Fruit fly (Drosophila melanogaster): Measurements from ENCODE around the gene boil.

boil gene

dm6 chrX:4875370-4875769, at the start of gene boil:
Gene boil (plus strand): TSS chrX:4875670.
- TF ChIP-seq ovo (GFP tag; optimal IDR thresholded peaks at IDR 0.05) (no peak), CG5204 (GFP tag; optimal IDR thresholded peaks at IDR 0.05) (no peak), CG7045 (GFP tag; optimal IDR thresholded peaks at IDR 0.05) (no peak), cnc (optimal IDR thresholded peaks at IDR 0.05) (no peak)

- TF ChIP-seq CG7101 (tag; optimal IDR thresholded peaks at IDR 0.05): no peak
- TF ChIP-seq CG7045 (GFP tag; optimal IDR thresholded peaks at IDR 0.05): no peak
- TF ChIP-seq CG5204 (GFP tag; optimal IDR thresholded peaks at IDR 0.05): no peak
- TF ChIP-seq Clk (GFP tag; optimal IDR thresholded peaks at IDR 0.05): no peak
- TF ChIP-seq tj (GFP tag; optimal IDR thresholded peaks at IDR 0.05): no peak
- no peak for TF ChIP-seq pad (GFP tag; optimal IDR thresholded peaks at IDR 0.05)
Observed at dm6 chrX:4825674-4826073, 49.8 kb upstream of the boil start, which contains the start of gene CG12682. Gene CG12682 (plus strand): TSS chrX:4825974.

- TF ChIP-seq cic (GFP tag; optimal IDR thresholded peaks at IDR 0.05) (no peak), ovo (GFP tag; optimal IDR thresholded peaks at IDR 0.05) (no peak), CG14711 (tag; optimal IDR thresholded peaks at IDR 0.05) (no peak), Crg-1 (GFP tag; optimal IDR thresholded peaks at IDR 0.05) (no peak), bab1 (GFP tag; optimal IDR thresholded peaks at IDR 0.05) (no peak), pad (GFP tag; optimal IDR thresholded peaks at IDR 0.05) (no peak), kay (GFP tag; ENCODE audit: borderline replicate concordance) (no peak), CG11617 (GFP tag; optimal IDR thresholded peaks at IDR 0.05) (no peak), Clk (GFP tag; optimal IDR thresholded peaks at IDR 0.05) (no peak), tj (GFP tag; optimal IDR thresholded peaks at IDR 0.05) (no peak), CG7101 (tag; optimal IDR thresholded peaks at IDR 0.05) (no peak), toe (GFP tag; optimal IDR thresholded peaks at IDR 0.05) (no peak)
Observed at dm6 chrX:4840548-4841098, 34.8 kb upstream of the boil start, which contains the start of gene CG42594. Gene CG42594 (plus strand): TSS chrX:4840833.

dm6 chrX:4849376-4849775, 26.1 kb upstream of the boil start:
- no peak for TF ChIP-seq CG12768 (GFP tag; optimal IDR thresholded peaks at IDR 0.05)
- TF ChIP-seq CG7101 (tag; optimal IDR thresholded peaks at IDR 0.05): no peak
- no peak for TF ChIP-seq CG5204 (GFP tag; optimal IDR thresholded peaks at IDR 0.05)
- TF ChIP-seq Clk (GFP tag; optimal IDR thresholded peaks at IDR 0.05): no peak
- TF ChIP-seq Mnt (GFP tag; optimal IDR thresholded peaks at IDR 0.05): no peak
- TF ChIP-seq tj (GFP tag; optimal IDR thresholded peaks at IDR 0.05): no peak
- no peak for TF ChIP-seq CG1620 (GFP tag; optimal IDR thresholded peaks at IDR 0.05)
- TF ChIP-seq CG33017 (tag; optimal IDR thresholded peaks at IDR 0.05): no peak
- no peak for TF ChIP-seq toe (GFP tag; optimal IDR thresholded peaks at IDR 0.05)
- TF ChIP-seq cnc (optimal IDR thresholded peaks at IDR 0.05): no peak
- TF ChIP-seq pad (GFP tag; optimal IDR thresholded peaks at IDR 0.05): no peak
- TF ChIP-seq CG7045 (GFP tag; optimal IDR thresholded peaks at IDR 0.05): no peak
- TF ChIP-seq ovo (GFP tag; optimal IDR thresholded peaks at IDR 0.05): no peak

- TF ChIP-seq Clk (GFP tag; optimal IDR thresholded peaks at IDR 0.05) (no peak), CG5204 (GFP tag; optimal IDR thresholded peaks at IDR 0.05) (no peak), Hr96 (GFP tag; optimal IDR thresholded peaks at IDR 0.05) (no peak), bab1 (GFP tag; optimal IDR thresholded peaks at IDR 0.05) (no peak)
Observed at dm6 chrX:4860266-4860665, 15.2 kb upstream of the boil start.

- TF ChIP-seq Hr96 (GFP tag; optimal IDR thresholded peaks at IDR 0.05) (no peak), Clk (GFP tag; optimal IDR thresholded peaks at IDR 0.05) (no peak)
Observed at dm6 chrX:4885875-4886274, 10.4 kb downstream of the boil start.

- TF ChIP-seq Hr96 (GFP tag; optimal IDR thresholded peaks at IDR 0.05) (no peak), cnc (optimal IDR thresholded peaks at IDR 0.05) (no peak), CG1620 (GFP tag; optimal IDR thresholded peaks at IDR 0.05) (no peak), CG33017 (tag; optimal IDR thresholded peaks at IDR 0.05) (no peak), bab1 (GFP tag; optimal IDR thresholded peaks at IDR 0.05) (no peak), Mnt (GFP tag; optimal IDR thresholded peaks at IDR 0.05) (no peak), CG12768 (GFP tag; optimal IDR thresholded peaks at IDR 0.05) (no peak), Crg-1 (GFP tag; optimal IDR thresholded peaks at IDR 0.05) (no peak), toe (GFP tag; optimal IDR thresholded peaks at IDR 0.05) (no peak), cic (GFP tag; optimal IDR thresholded peaks at IDR 0.05) (no peak), CG11617 (GFP tag; optimal IDR thresholded peaks at IDR 0.05) (no peak), CG14711 (tag; optimal IDR thresholded peaks at IDR 0.05) (no peak), CG7045 (GFP tag; optimal IDR thresholded peaks at IDR 0.05) (no peak), Clk (GFP tag; optimal IDR thresholded peaks at IDR 0.05) (no peak), ovo (GFP tag; optimal IDR thresholded peaks at IDR 0.05) (no peak), CG5204 (GFP tag; optimal IDR thresholded peaks at IDR 0.05) (no peak), pad (GFP tag; optimal IDR thresholded peaks at IDR 0.05) (no peak), tj (GFP tag; optimal IDR thresholded peaks at IDR 0.05) (no peak)
Observed at dm6 chrX:4894596-4894995, 19.1 kb downstream of the boil start.

- TF ChIP-seq CG14711 (tag; optimal IDR thresholded peaks at IDR 0.05) (no peak), kay (GFP tag; ENCODE audit: borderline replicate concordance) (no peak), CG5204 (GFP tag; optimal IDR thresholded peaks at IDR 0.05) (no peak), pad (GFP tag; optimal IDR thresholded peaks at IDR 0.05) (no peak), CG7101 (tag; optimal IDR thresholded peaks at IDR 0.05) (no peak), toe (GFP tag; optimal IDR thresholded peaks at IDR 0.05) (no peak), ovo (GFP tag; optimal IDR thresholded peaks at IDR 0.05) (no peak)
Observed at dm6 chrX:4896892-4897291, 21.4 kb downstream of the boil start.
